Worm (Caenorhabditis elegans) whole organism, L1 larva: ENCODE data around the gene umps-1.

Experiments
- C04F5.9 ChIP-seq: sonication (generic microtip); optimal IDR thresholded peaks from 2 replicates; lab custom pipeline; 2016; ENCODE audit warnings: missing genetic modification characterization, missing compliant biosample characterization
- C34B4.2 ChIP-seq: sonication (generic microtip); optimal IDR thresholded peaks from 2 replicates; lab custom pipeline; 2017; ENCODE audit warnings: mild to moderate bottlenecking, missing genetic modification characterization, missing compliant biosample characterization
- F16B12.6 ChIP-seq: fragments of 150-350 bp; optimal IDR thresholded peaks from 2 replicates; lab custom pipeline; 2014; ENCODE audit warnings: missing biosample characterization, missing genetic modification characterization
- ama-1 ChIP-seq: fragments of 150-350 bp; optimal IDR thresholded peaks from 2 replicates; lab custom pipeline; 2014
- ceh-8 ChIP-seq: fragments of 200-800 bp; sonication (Bioruptor generic); optimal IDR thresholded peaks from 2 replicates; lab custom pipeline; 2018; ENCODE audit warnings: mild to moderate bottlenecking, missing genetic modification characterization, moderate library complexity, missing compliant biosample characterization
- ceh-90 ChIP-seq: sonication (generic microtip); optimal IDR thresholded peaks from 2 replicates; lab custom pipeline; 2016; ENCODE audit warnings: missing genetic modification characterization, missing compliant biosample characterization
- efl-1 ChIP-seq, 4 experiments: fragments of 150-350 bp; optimal IDR thresholded peaks in 3 of 4; peaks in 1 of 4; 1 replicate in 1 of 4; 2 replicates in 3 of 4; lab custom pipeline; 2014; ENCODE audit warnings: missing biosample characterization in 2 of 4, missing genetic modification characterization in 2 of 4, missing genetic modification reagents in 2 of 4
- efl-3 ChIP-seq: fragments of 200-800 bp; sonication (Bioruptor generic); optimal IDR thresholded peaks from 2 replicates; lab custom pipeline; 2018; ENCODE audit warnings: mild to moderate bottlenecking, missing genetic modification characterization, missing compliant biosample characterization
- egl-27 ChIP-seq, 2 experiments: fragments of 150-350 bp in 1 of 2; sonication (generic microtip); optimal IDR thresholded peaks; 3 replicates each; lab custom pipeline; 2017 to 2018; ENCODE audit warnings: missing biosample characterization in 2 of 2, missing genetic modification characterization in 2 of 2, missing genetic modification reagents in 2 of 2
- elt-2 ChIP-seq: sonication (generic microtip); optimal IDR thresholded peaks from 2 replicates; lab custom pipeline; 2016; ENCODE audit warnings: missing genetic modification characterization, mild to moderate bottlenecking, inconsistent platforms, missing compliant biosample characterization, missing genetic modification reagents
- fkh-10 ChIP-seq: sonication (generic microtip); optimal IDR thresholded peaks from 2 replicates; lab custom pipeline; 2017; ENCODE audit warnings: missing biosample characterization, missing genetic modification reagents, missing genetic modification characterization
- fkh-8 ChIP-seq: sonication (generic microtip); optimal IDR thresholded peaks from 2 replicates; lab custom pipeline; 2016; ENCODE audit warnings: mild to moderate bottlenecking, missing genetic modification characterization, missing compliant biosample characterization
- hlh-17 ChIP-seq: fragments of 200-800 bp; sonication (Bioruptor generic); optimal IDR thresholded peaks from 2 replicates; lab custom pipeline; 2018; ENCODE audit warnings: missing genetic modification characterization, mild to moderate bottlenecking, missing compliant biosample characterization, moderate library complexity, borderline replicate concordance
- irx-1 ChIP-seq: sonication (generic microtip); optimal IDR thresholded peaks from 2 replicates; lab custom pipeline; 2016; ENCODE audit warnings: missing genetic modification characterization, missing compliant biosample characterization
- isw-1 ChIP-seq: fragments of 200-800 bp; sonication (Bioruptor generic); IDR thresholded peaks from 2 replicates; pipeline ENCODE4 v1.3.6; 2022; ENCODE audit warnings: missing genetic modification characterization, missing compliant biosample characterization
- jun-1 ChIP-seq: fragments of 150-350 bp; optimal IDR thresholded peaks from 2 replicates; lab custom pipeline; 2014; ENCODE audit warnings: missing biosample characterization, missing genetic modification reagents, missing genetic modification characterization
- lin-14 ChIP-seq: fragments of 200-800 bp; sonication (Bioruptor generic); optimal IDR thresholded peaks from 2 replicates; lab custom pipeline; 2018; ENCODE audit warnings: mild to moderate bottlenecking, missing genetic modification characterization, moderate library complexity, missing compliant biosample characterization
- lin-35 ChIP-seq, 2 experiments: fragments of 150-350 bp; optimal IDR thresholded peaks; 2 replicates each; lab custom pipeline; 2014; ENCODE audit warnings: missing biosample characterization in 2 of 2, missing genetic modification characterization in 2 of 2, missing genetic modification reagents in 2 of 2
- lin-39 ChIP-seq: fragments of 150-350 bp; optimal IDR thresholded peaks from 2 replicates; lab custom pipeline; 2014; ENCODE audit warnings: missing biosample characterization, missing genetic modification reagents, missing genetic modification characterization
- lir-3 ChIP-seq: sonication (generic microtip); optimal IDR thresholded peaks from 2 replicates; lab custom pipeline; 2016; ENCODE audit warnings: mild to moderate bottlenecking, missing genetic modification characterization, moderate library complexity, missing compliant biosample characterization; ENCODE audit not compliant: poor library complexity
- lsy-2 ChIP-seq, 2 experiments: fragments of 150-350 bp; optimal IDR thresholded peaks; 2 replicates each; lab custom pipeline; 2014; ENCODE audit warnings: missing biosample characterization in 2 of 2, missing genetic modification characterization in 2 of 2
- mab-9 ChIP-seq: fragments of 200-800 bp; sonication (Bioruptor generic); IDR thresholded peaks from 2 replicates; pipeline ENCODE4 v1.3.6; 2022; ENCODE audit warnings: missing genetic modification reagents, missing genetic modification characterization, missing compliant biosample characterization
- mdl-1 ChIP-seq, 2 experiments: fragments of 150-350 bp; optimal IDR thresholded peaks; 2 replicates each; lab custom pipeline; 2014 to 2017; ENCODE audit warnings: missing biosample characterization in 2 of 2, missing genetic modification characterization in 2 of 2, inconsistent platforms in 1 of 2
- nhr-11 ChIP-seq: fragments of 150-350 bp; optimal IDR thresholded peaks from 2 replicates; lab custom pipeline; 2014; ENCODE audit warnings: missing biosample characterization, missing genetic modification characterization
- nhr-237 ChIP-seq: fragments of 150-350 bp; optimal IDR thresholded peaks from 2 replicates; lab custom pipeline; 2014; ENCODE audit warnings: missing biosample characterization, missing genetic modification characterization
- nhr-47 ChIP-seq: sonication (generic microtip); optimal IDR thresholded peaks from 2 replicates; lab custom pipeline; 2016; ENCODE audit warnings: mild to moderate bottlenecking, missing genetic modification characterization, moderate library complexity, missing compliant biosample characterization
- nhr-71 ChIP-seq: sonication (generic microtip); optimal IDR thresholded peaks from 2 replicates; lab custom pipeline; 2016; ENCODE audit warnings: mild to moderate bottlenecking, missing genetic modification characterization, moderate library complexity, missing compliant biosample characterization
- nhr-76 ChIP-seq: sonication (generic microtip); optimal IDR thresholded peaks from 2 replicates; lab custom pipeline; 2017; ENCODE audit warnings: missing biosample characterization, missing genetic modification characterization
- nhr-77 ChIP-seq: fragments of 150-350 bp; optimal IDR thresholded peaks from 2 replicates; lab custom pipeline; 2014; ENCODE audit warnings: missing biosample characterization, missing genetic modification characterization
- nhr-85 ChIP-seq: sonication (generic microtip); peaks from one replicate; lab custom pipeline; 2016; ENCODE audit warnings: missing genetic modification characterization, inconsistent platforms, missing compliant biosample characterization
- nhr-90 ChIP-seq: sonication (generic microtip); optimal IDR thresholded peaks from 2 replicates; lab custom pipeline; 2016; ENCODE audit warnings: mild to moderate bottlenecking, missing genetic modification characterization, missing compliant biosample characterization; ENCODE audit not compliant: poor library complexity
- pag-3 ChIP-seq: sonication (generic microtip); optimal IDR thresholded peaks from 2 replicates; lab custom pipeline; 2017; ENCODE audit warnings: missing genetic modification characterization, mild to moderate bottlenecking, missing compliant biosample characterization, antibody characterized with exemption, borderline replicate concordance; ENCODE audit not compliant: insufficient read depth
- pqm-1 ChIP-seq: sonication (generic microtip); optimal IDR thresholded peaks from 3 replicates; lab custom pipeline; 2017; ENCODE audit warnings: missing biosample characterization, missing genetic modification characterization
- swsn-7 ChIP-seq: sonication (generic microtip); optimal IDR thresholded peaks from 2 replicates; lab custom pipeline; 2016; ENCODE audit warnings: missing genetic modification characterization, missing compliant biosample characterization
- tbx-2 ChIP-seq: sonication (generic microtip); optimal IDR thresholded peaks from 2 replicates; lab custom pipeline; 2016; ENCODE audit warnings: missing genetic modification characterization, missing compliant biosample characterization
- unc-30 ChIP-seq: sonication (generic microtip); optimal IDR thresholded peaks from 2 replicates; lab custom pipeline; 2017; ENCODE audit warnings: missing biosample characterization, missing genetic modification characterization
- unc-62 ChIP-seq: fragments of 150-350 bp; optimal IDR thresholded peaks from 2 replicates; lab custom pipeline; 2014; ENCODE audit warnings: missing biosample characterization, missing genetic modification reagents, missing genetic modification characterization
- xbp-1 ChIP-seq: sonication (generic microtip); optimal IDR thresholded peaks from 2 replicates; lab custom pipeline; 2016; ENCODE audit warnings: missing genetic modification characterization, missing compliant biosample characterization
- zag-1 ChIP-seq: fragments of 150-350 bp; optimal IDR thresholded peaks from 2 replicates; lab custom pipeline; 2014; ENCODE audit warnings: missing biosample characterization, missing genetic modification characterization
- ztf-11 ChIP-seq, 2 experiments: sonication (generic microtip); optimal IDR thresholded peaks; 2 replicates each; lab custom pipeline; 2016 to 2017; ENCODE audit warnings: missing genetic modification characterization in 2 of 2, missing biosample characterization in 1 of 2, missing compliant biosample characterization in 1 of 2
- ztf-4 ChIP-seq: fragments of 150-350 bp; optimal IDR thresholded peaks from 2 replicates; lab custom pipeline; 2014; ENCODE audit warnings: missing biosample characterization, missing genetic modification characterization

The umps-1 gene

ce11 chrIII:10361456-10361855 is 4.0 kb upstream of the umps-1 start:
- TF ChIP-seq unc-30 (no peak), C34B4.2 (tag; lab: Kevin White, UChicago) (no peak), unc-62 (GFP tag; lab: Kevin White, UChicago) (no peak), jun-1 (tag; lab: Kevin White, UChicago) (no peak), zag-1 (tag; lab: Kevin White, UChicago) (no peak), xbp-1 (no peak), efl-3 (GFP tag; lab: Kevin White, UChicago) (no peak), elt-2 (tag; lab: Kevin White, UChicago) (no peak), ztf-11 (tag; optimal IDR thresholded peaks at IDR 0.05; lab: Kevin White, UChicago) (no peak), nhr-47 (tag; lab: Kevin White, UChicago) (no peak), mab-9 (GFP tag; lab: Robert Waterston, UW) (no peak), hlh-17 (GFP tag; lab: Kevin White, UChicago) (no peak), ztf-4 (tag; lab: Kevin White, UChicago) (no peak), nhr-76 (tag; lab: Kevin White, UChicago) (no peak), mdl-1 (tag; optimal IDR thresholded peaks at IDR 0.05; lab: Kevin White, UChicago) (no peak)
- TF ChIP-seq, all 84 proteins: peak for 0

- no peak for TF ChIP-seq fkh-8 (tag; lab: Kevin White, UChicago)
- peak; percentile 22 for TF ChIP-seq lin-14
- peak; percentile 10 for TF ChIP-seq nhr-85 (tag; lab: Kevin White, UChicago)
- TF ChIP-seq isw-1 (GFP tag; lab: Robert Waterston, UW): no peak
These were observed 2.5 kb upstream of the umps-1 start for ce11 chrIII:10359916-10360315.

ce11 chrIII:10358751-10359150 is 1.3 kb upstream of the umps-1 start:
- TF ChIP-seq egl-27 (tag; optimal IDR thresholded peaks at IDR 0.05; lab: Kevin White, UChicago) (no peak), ztf-11 (tag; optimal IDR thresholded peaks at IDR 0.05; lab: Kevin White, UChicago) (no peak), F16B12.6 (no peak), xbp-1 (no peak), lir-3 (tag; lab: Kevin White, UChicago) (no peak), pag-3 (tag; lab: Kevin White, UChicago) (no peak), nhr-90 (tag; lab: Kevin White, UChicago) (no peak), lin-14 (peak; percentile 68), nhr-71 (tag; lab: Kevin White, UChicago) (peak; percentile 16), swsn-7 (tag; lab: Kevin White, UChicago) (no peak), nhr-77 (no peak), C04F5.9 (tag; lab: Kevin White, UChicago) (no peak), nhr-237 (tag; lab: Kevin White, UChicago) (no peak), fkh-10 (GFP tag; lab: Kevin White, UChicago) (peak; percentile 22), lsy-2 (tag; optimal IDR thresholded peaks at IDR 0.05; lab: Kevin White, UChicago) (peak in 1 of 2 experiments; percentile 12), ceh-90 (tag; lab: Kevin White, UChicago) (no peak), nhr-85 (tag; lab: Kevin White, UChicago) (no peak), lin-39 (tag; lab: Kevin White, UChicago) (no peak), nhr-11 (tag; lab: Kevin White, UChicago) (no peak), ceh-8 (GFP tag; lab: Kevin White, UChicago) (no peak), nhr-47 (tag; lab: Kevin White, UChicago) (no peak), irx-1 (no peak)
- TF ChIP-seq, all 84 proteins: peak for 4

ce11 chrIII:10355382-10355781 is 2.1 kb downstream of the umps-1 start, which contains the start of gene spp-1:
spp-1 (minus strand) TSS chrIII:10355668.
- TF ChIP-seq lsy-2 (tag; optimal IDR thresholded peaks at IDR 0.05; lab: Kevin White, UChicago) (peak in 1 of 2 experiments; percentile 3), irx-1 (no peak), zag-1 (tag; lab: Kevin White, UChicago) (no peak), pag-3 (tag; lab: Kevin White, UChicago) (no peak), lin-35 (GFP tag; optimal IDR thresholded peaks at IDR 0.05; lab: Kevin White, UChicago) (peak in 1 of 2 experiments; percentile 26), efl-1 (optimal IDR thresholded peaks at IDR 0.05; lab: Kevin White, UChicago) (no peak), efl-1 (GFP tag; optimal IDR thresholded peaks at IDR 0.05 in 1 of 2; lab: Kevin White, UChicago) (peak in 1 of 2 experiments; percentile 35), nhr-90 (tag; lab: Kevin White, UChicago) (no peak), nhr-76 (tag; lab: Kevin White, UChicago) (no peak), elt-2 (tag; lab: Kevin White, UChicago) (peak; percentile 83), tbx-2 (tag; lab: Kevin White, UChicago) (no peak), xbp-1 (no peak), ztf-11 (tag; optimal IDR thresholded peaks at IDR 0.05; lab: Kevin White, UChicago) (no peak), ama-1 (lab: Kevin White, UChicago) (peak; percentile 37), pqm-1 (tag; lab: Kevin White, UChicago) (peak; percentile 44), unc-62 (GFP tag; lab: Kevin White, UChicago) (no peak)
